Fruit fly (Drosophila melanogaster) whole organism, embryonic: ENCODE results near the gene fal.
A peak's percentile ranks its signal among the peaks of the same experiment; 100 is the strongest.

Experiments
- Atf6 ChIP-seq: fragments of 200-800 bp; sonication (Bioruptor generic); IDR thresholded peaks from 2 replicates; pipeline ENCODE4 v1.3.6; 2022; ENCODE audit warnings: missing biosample characterization, missing genetic modification characterization
- BEAF-32 ChIP-seq: fragments of 200-800 bp; sonication (Bioruptor generic); optimal IDR thresholded peaks from 3 replicates; lab custom pipeline; 2017; ENCODE audit warnings: missing biosample characterization, missing genetic modification characterization, mild to moderate bottlenecking, moderate library complexity, missing genetic modification reagents
- CG10209 ChIP-seq: fragments of 200-800 bp; sonication (Bioruptor generic); optimal IDR thresholded peaks from 3 replicates; lab custom pipeline; 2017; ENCODE audit warnings: missing biosample characterization, mild to moderate bottlenecking, missing genetic modification characterization, missing genetic modification reagents
- CG10321 ChIP-seq: fragments of 200-800 bp; sonication (Bioruptor generic); IDR thresholded peaks from 2 replicates; pipeline ENCODE4 v1.3.6; 2022; ENCODE audit warnings: missing biosample characterization, missing genetic modification characterization
- CG10654 ChIP-seq: fragments of 200-800 bp; sonication (Bioruptor generic); optimal IDR thresholded peaks from 2 replicates; lab custom pipeline; 2016; ENCODE audit warnings: missing biosample characterization, missing genetic modification characterization
- CG12744 ChIP-seq: fragments of 200-800 bp; sonication (Bioruptor generic); optimal IDR thresholded peaks from 2 replicates; lab custom pipeline; 2016; ENCODE audit warnings: missing biosample characterization, missing genetic modification characterization
- CG13894 ChIP-seq: fragments of 200-800 bp; sonication (Bioruptor generic); optimal IDR thresholded peaks from 3 replicates; lab custom pipeline; 2018; ENCODE audit warnings: missing biosample characterization, mild to moderate bottlenecking, missing genetic modification characterization, moderate library complexity
- CG14860 ChIP-seq: fragments of 200-800 bp; sonication (Bioruptor generic); IDR thresholded peaks from 3 replicates; pipeline ENCODE4 v1.3.6; 2022; ENCODE audit warnings: missing biosample characterization, missing genetic modification characterization; ENCODE audit not compliant: partially characterized antibody
- CG14965 ChIP-seq: fragments of 200-800 bp; sonication (Bioruptor generic); optimal IDR thresholded peaks from 2 replicates; lab custom pipeline; 2016; ENCODE audit warnings: missing biosample characterization, missing genetic modification characterization, borderline replicate concordance
- CG15073 ChIP-seq: fragments of 200-800 bp; sonication (Bioruptor generic); optimal IDR thresholded peaks from 2 replicates; lab custom pipeline; 2016; ENCODE audit warnings: missing biosample characterization, missing genetic modification characterization
- CG30020 ChIP-seq: fragments of 200-800 bp; optimal IDR thresholded peaks from 2 replicates; lab custom pipeline; 2019; ENCODE audit warnings: missing biosample characterization, mild to moderate bottlenecking, missing genetic modification characterization, moderate library complexity
- CG42726 ChIP-seq: fragments of 200-800 bp; sonication (Bioruptor generic); IDR thresholded peaks from 2 replicates; pipeline ENCODE4 v1.3.6; 2022; ENCODE audit warnings: missing biosample characterization, missing genetic modification characterization; ENCODE audit not compliant: partially characterized antibody
- CG7987 ChIP-seq: fragments of 200-800 bp; sonication (Bioruptor generic); optimal IDR thresholded peaks from 2 replicates; lab custom pipeline; 2018; ENCODE audit warnings: missing biosample characterization, mild to moderate bottlenecking, missing genetic modification characterization, moderate library complexity
- CG8290 ChIP-seq, 3 experiments: fragments of 200-800 bp; sonication (Bioruptor generic); optimal IDR thresholded peaks; 2 replicates each; lab custom pipeline; 2016 to 2019; ENCODE audit warnings: missing biosample characterization in 3 of 3, missing genetic modification characterization in 3 of 3, mild to moderate bottlenecking in 2 of 3, moderate library complexity in 1 of 3
- CG9876 ChIP-seq: fragments of 200-800 bp; sonication (Bioruptor generic); optimal IDR thresholded peaks from 2 replicates; lab custom pipeline; 2016; ENCODE audit warnings: missing biosample characterization, missing genetic modification characterization
- CG9932 ChIP-seq: fragments of 200-800 bp; sonication (Bioruptor generic); IDR thresholded peaks from 2 replicates; pipeline ENCODE4 v1.3.6; 2022; ENCODE audit warnings: missing biosample characterization, missing genetic modification characterization
- CoRest ChIP-seq: fragments of 200-800 bp; sonication (Bioruptor generic); optimal IDR thresholded peaks from 3 replicates; lab custom pipeline; 2018; ENCODE audit warnings: missing biosample characterization, mild to moderate bottlenecking, missing genetic modification characterization, moderate library complexity
- Deaf1 ChIP-seq: fragments of 200-800 bp; optimal IDR thresholded peaks from 3 replicates; lab custom pipeline; 2019; ENCODE audit warnings: missing biosample characterization, mild to moderate bottlenecking, missing genetic modification characterization, moderate library complexity
- ERR ChIP-seq: fragments of 200-800 bp; sonication (Bioruptor generic); optimal IDR thresholded peaks from 2 replicates; lab custom pipeline; 2016; ENCODE audit warnings: missing biosample characterization, missing genetic modification characterization
- Ets65A ChIP-seq: fragments of 200-800 bp; sonication (Bioruptor generic); peaks from one replicate; lab custom pipeline; 2016; ENCODE audit warnings: missing biosample characterization, missing genetic modification characterization
- Hr78 ChIP-seq, 2 experiments: fragments of 200-800 bp in 1 of 2; fragments of >200 bp in 1 of 2; sonication (Bioruptor generic) in 1 of 2; optimal IDR thresholded peaks; 2 replicates each; lab custom pipeline; 2017 to 2019; ENCODE audit warnings: missing biosample characterization in 2 of 2, missing genetic modification characterization in 2 of 2, mild to moderate bottlenecking in 1 of 2, moderate library complexity in 1 of 2
- Med ChIP-seq: fragments of 200-800 bp; sonication (Bioruptor generic); peaks from one replicate; lab custom pipeline; 2016; ENCODE audit warnings: missing biosample characterization, missing genetic modification characterization, mild to moderate bottlenecking, inconsistent platforms, moderate library complexity
- NK7.1 ChIP-seq: fragments of 200-800 bp; sonication (Bioruptor generic); optimal IDR thresholded peaks from 3 replicates; lab custom pipeline; 2016; ENCODE audit warnings: missing biosample characterization, missing genetic modification characterization
- NfI ChIP-seq: fragments of 200-800 bp; sonication (Bioruptor generic); optimal IDR thresholded peaks from 3 replicates; lab custom pipeline; 2018; ENCODE audit warnings: missing biosample characterization, mild to moderate bottlenecking, missing genetic modification characterization, moderate library complexity
- PHDP ChIP-seq: fragments of 200-800 bp; sonication (Bioruptor generic); optimal IDR thresholded peaks from 3 replicates; lab custom pipeline; 2018; ENCODE audit warnings: missing biosample characterization, mild to moderate bottlenecking, missing genetic modification characterization, moderate library complexity
- Trl ChIP-seq, 3 experiments: fragments of >200 bp in 2 of 3; fragments of 200-800 bp in 1 of 3; sonication (Bioruptor generic) in 1 of 3; optimal IDR thresholded peaks; 2 replicates in 1 of 3; 3 replicates in 2 of 3; lab custom pipeline; 2016 to 2017; ENCODE audit warnings: missing biosample characterization in 1 of 3, missing genetic modification characterization in 1 of 3
- ap ChIP-seq: fragments of 200-800 bp; sonication (Bioruptor generic); IDR thresholded peaks from 2 replicates; pipeline ENCODE4 v1.3.6; 2022; ENCODE audit warnings: missing biosample characterization, missing genetic modification characterization
- cad ChIP-seq: fragments of >200 bp; optimal IDR thresholded peaks from 2 replicates; lab custom pipeline; 2017; ENCODE audit warnings: missing biosample characterization, missing genetic modification characterization
- cato ChIP-seq: fragments of 200-800 bp; sonication (Bioruptor generic); optimal IDR thresholded peaks from 2 replicates; lab custom pipeline; 2016; ENCODE audit warnings: missing biosample characterization, missing genetic modification characterization, borderline replicate concordance
- corto ChIP-seq: fragments of 200-800 bp; sonication (Bioruptor generic); optimal IDR thresholded peaks from 2 replicates; lab custom pipeline; 2016; ENCODE audit warnings: missing biosample characterization, mild to moderate bottlenecking, missing genetic modification characterization, moderate library complexity
- dan ChIP-seq: fragments of 200-800 bp; sonication (Bioruptor generic); IDR thresholded peaks from 2 replicates; pipeline ENCODE4 v1.3.6; 2022; ENCODE audit warnings: missing biosample characterization, missing genetic modification characterization
- fd102C ChIP-seq: fragments of 200-800 bp; sonication (Bioruptor generic); optimal IDR thresholded peaks from 2 replicates; lab custom pipeline; 2018; ENCODE audit warnings: missing biosample characterization, mild to moderate bottlenecking, missing genetic modification characterization, moderate library complexity
- fu2 ChIP-seq: fragments of 200-800 bp; sonication (Bioruptor generic); optimal IDR thresholded peaks from 2 replicates; lab custom pipeline; 2016; ENCODE audit warnings: missing biosample characterization, missing genetic modification characterization
- her ChIP-seq: fragments of 200-800 bp; sonication (Bioruptor generic); optimal IDR thresholded peaks from 2 replicates; lab custom pipeline; 2016; ENCODE audit warnings: missing biosample characterization, missing genetic modification characterization
- mld ChIP-seq: fragments of 200-800 bp; sonication (Bioruptor generic); IDR thresholded peaks from 3 replicates; pipeline ENCODE4 v1.3.6; 2022; ENCODE audit warnings: missing biosample characterization, missing genetic modification characterization; ENCODE audit not compliant: partially characterized antibody
- nmo ChIP-seq: fragments of 200-800 bp; sonication (Bioruptor generic); optimal IDR thresholded peaks from 2 replicates; lab custom pipeline; 2018; ENCODE audit warnings: missing biosample characterization, mild to moderate bottlenecking, missing genetic modification characterization, moderate library complexity
- oc ChIP-seq: fragments of 200-800 bp; sonication (Bioruptor generic); optimal IDR thresholded peaks from 2 replicates; lab custom pipeline; 2018; ENCODE audit warnings: missing biosample characterization, mild to moderate bottlenecking, missing genetic modification characterization, moderate library complexity
- odd ChIP-seq: fragments of 200-800 bp; sonication (Bioruptor generic); optimal IDR thresholded peaks from 2 replicates; lab custom pipeline; 2017; ENCODE audit warnings: missing biosample characterization, mild to moderate bottlenecking, missing genetic modification characterization
- ro ChIP-seq: fragments of 200-800 bp; sonication (Bioruptor generic); IDR thresholded peaks from 2 replicates; pipeline ENCODE4 v1.3.6; 2022; ENCODE audit warnings: missing biosample characterization, missing genetic modification characterization
- scrt ChIP-seq: fragments of 200-800 bp; sonication (Bioruptor generic); optimal IDR thresholded peaks from 2 replicates; lab custom pipeline; 2018; ENCODE audit warnings: missing biosample characterization, mild to moderate bottlenecking, missing genetic modification characterization, moderate library complexity
- sens-2 ChIP-seq: fragments of 200-800 bp; sonication (Bioruptor generic); IDR thresholded peaks from 2 replicates; pipeline ENCODE4 v1.3.6; 2022; ENCODE audit warnings: missing biosample characterization, missing genetic modification characterization
- slbo ChIP-seq: fragments of 200-800 bp; sonication (Bioruptor generic); IDR thresholded peaks from 2 replicates; pipeline ENCODE4 v1.3.6; 2022; ENCODE audit warnings: missing biosample characterization, missing genetic modification characterization
- so ChIP-seq: fragments of 200-800 bp; sonication (Bioruptor generic); IDR thresholded peaks from 3 replicates; pipeline ENCODE4 v1.3.6; 2022; ENCODE audit warnings: missing biosample characterization, missing genetic modification characterization
- sr ChIP-seq: fragments of 200-800 bp; sonication (Bioruptor generic); IDR thresholded peaks from 3 replicates; pipeline ENCODE4 v1.3.6; 2022; ENCODE audit warnings: missing biosample characterization, missing genetic modification characterization
- stwl ChIP-seq: fragments of 200-800 bp; sonication (Bioruptor generic); optimal IDR thresholded peaks from 3 replicates; lab custom pipeline; 2018; ENCODE audit warnings: missing biosample characterization, mild to moderate bottlenecking, missing genetic modification characterization, moderate library complexity
- zf30C ChIP-seq: fragments of 200-800 bp; sonication (Bioruptor generic); optimal IDR thresholded peaks from 3 replicates; lab custom pipeline; 2018; ENCODE audit warnings: missing biosample characterization, mild to moderate bottlenecking, missing genetic modification characterization

Gene fal

dm6 chr3L:19291465-19292413 is 2.6 kb upstream of the fal start:
- no peak for TF ChIP-seq oc (tag; lab: Kevin White, UChicago)
- no peak for TF ChIP-seq stwl (tag; lab: Kevin White, UChicago)
- no peak for TF ChIP-seq so
- TF ChIP-seq mld (GFP tag; lab: Robert Waterston, UW), result 0 out of 3 replicates have a peak, but pooled peaks have one; percentile 32
- TF ChIP-seq ERR (GFP tag; lab: Kevin White, UChicago), result peak; percentile 95
- TF ChIP-seq Deaf1 (tag; lab: Kevin White, UChicago), result peak; percentile 7
- no peak for TF ChIP-seq CG15073 (GFP tag; lab: Kevin White, UChicago)
- peak; percentile 35 for TF ChIP-seq Ets65A (GFP tag; lab: Kevin White, UChicago)
- no peak for TF ChIP-seq sens-2 (GFP tag; lab: Robert Waterston, UW)
- TF ChIP-seq NfI (GFP tag; lab: Kevin White, UChicago), result no peak
- no peak for TF ChIP-seq dan (GFP tag; lab: Robert Waterston, UW)
- TF ChIP-seq NK7.1 (GFP tag; lab: Kevin White, UChicago), result no peak
- TF ChIP-seq sr (GFP tag; lab: Robert Waterston, UW), result peak; percentile 49
- TF ChIP-seq CG13894 (tag; lab: Kevin White, UChicago), result peak; percentile 78
- no peak for TF ChIP-seq fu2 (GFP tag; lab: Kevin White, UChicago)
- TF ChIP-seq ap (GFP tag; lab: Robert Waterston, UW), result no peak
- no peak for TF ChIP-seq zf30C (GFP tag; lab: Kevin White, UChicago)
- no peak for TF ChIP-seq Atf6
- no peak for TF ChIP-seq CG10209 (GFP tag; lab: Kevin White, UChicago)
- no peak for TF ChIP-seq cato
- no peak for TF ChIP-seq CG42726
- no peak for TF ChIP-seq slbo (GFP tag; lab: Robert Waterston, UW)
- TF ChIP-seq CG9876, result no peak
- TF ChIP-seq Med (GFP tag; lab: Kevin White, UChicago), result peak; percentile 72
- no peak for TF ChIP-seq Trl (optimal IDR thresholded peaks at IDR 0.05; lab: Kevin White, UChicago)
- no peak for TF ChIP-seq Trl (GFP tag; optimal IDR thresholded peaks at IDR 0.05; lab: Kevin White, UChicago)
- no peak for TF ChIP-seq CG9932 (GFP tag; lab: Robert Waterston, UW)
- no peak for TF ChIP-seq cad (GFP tag; lab: Kevin White, UChicago)
- TF ChIP-seq CG14860 (GFP tag; lab: Robert Waterston, UW), result no peak
- no peak for TF ChIP-seq corto (GFP tag; lab: Kevin White, UChicago)
- no peak for TF ChIP-seq CG8290 (GFP tag; optimal IDR thresholded peaks at IDR 0.05; lab: Kevin White, UChicago)
- no peak for TF ChIP-seq CG8290 (tag; optimal IDR thresholded peaks at IDR 0.05; lab: Kevin White, UChicago)

DNA sequence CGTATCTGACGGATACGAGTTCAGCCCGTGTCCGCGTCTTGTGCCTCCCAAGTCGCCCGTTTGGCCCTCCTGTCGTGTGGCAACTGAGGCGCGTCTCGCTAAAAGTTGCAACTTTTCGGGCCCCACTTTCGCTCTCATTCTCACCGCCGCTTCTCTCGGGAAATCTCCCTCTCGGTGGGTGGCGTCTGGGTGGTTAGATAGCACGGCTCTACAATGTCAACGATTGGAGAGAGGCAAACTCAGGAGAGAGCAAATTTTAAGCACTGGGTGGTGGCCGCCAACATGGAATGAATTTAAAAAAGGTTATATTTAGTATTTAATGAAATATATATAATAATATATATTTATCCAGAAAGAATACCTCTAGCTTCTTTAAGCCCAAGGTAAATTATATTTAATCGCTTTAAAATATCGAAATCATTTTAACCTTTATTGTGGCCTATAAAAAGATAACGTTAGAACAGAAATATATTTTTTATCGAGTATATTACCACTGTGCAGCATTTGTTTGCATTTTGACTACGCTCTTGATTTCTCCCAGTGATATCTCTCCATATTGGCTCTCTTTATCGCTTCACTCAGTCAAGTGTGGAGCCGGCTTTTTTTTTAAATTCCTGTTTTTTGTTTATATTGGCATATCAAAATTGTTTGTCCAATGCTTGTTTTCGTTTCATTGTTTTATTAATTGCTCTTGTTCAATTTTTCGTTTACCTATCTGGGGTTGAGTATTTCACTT is 1.8 kb upstream of the fal start, which contains the start of gene Gbs-76A:
TSS of gene Gbs-76A (minus strand) at position 327 of the 736 bp plus-strand sequence.
- TF ChIP-seq her (GFP tag; lab: Kevin White, UChicago) (no peak), fd102C (no peak), CG14965 (GFP tag; lab: Kevin White, UChicago) (no peak), BEAF-32 (GFP tag; lab: Kevin White, UChicago) (no peak), ro (peak; percentile 9; the same call in 1 of the 2 replicates), scrt (peak; percentile 77), Hr78 (GFP tag; optimal IDR thresholded peaks at IDR 0.05; lab: Kevin White, UChicago) (peak in 1 of 2 experiments; percentile 64), CoRest (tag; lab: Kevin White, UChicago) (peak; percentile 91), PHDP (peak; percentile 93), CG7987 (GFP tag; lab: Kevin White, UChicago) (peak; percentile 24), CG12744 (GFP tag; lab: Kevin White, UChicago) (peak; percentile 29), ERR (GFP tag; lab: Kevin White, UChicago) (no peak), CG10654 (peak; percentile 1), odd (GFP tag; lab: Kevin White, UChicago) (peak; percentile 83), nmo (GFP tag; lab: Kevin White, UChicago) (peak; percentile 88), CG30020 (tag; lab: Kevin White, UChicago) (peak; percentile 49), CG10321 (no peak)
